Fruit fly (Drosophila melanogaster) whole organism: ENCODE data around the gene CG12024.

ENCODE experiments used
- CG8478 ChIP-seq: fragments of >200 bp; optimal IDR thresholded peaks from 2 replicates; lab custom pipeline; 2018; ENCODE audit warnings: inconsistent platforms
- EcR ChIP-seq, 2 experiments: fragments of >200 bp; optimal IDR thresholded peaks; 2 replicates each; lab custom pipeline; 2017; ENCODE audit warnings: missing biosample characterization in 2 of 2, missing genetic modification characterization in 2 of 2, missing genetic modification reagents in 2 of 2
- pan ChIP-seq: fragments of >200 bp; optimal IDR thresholded peaks from 2 replicates; lab custom pipeline; 2017
- psq ChIP-seq: fragments of >200 bp; optimal IDR thresholded peaks from 2 replicates; lab custom pipeline; 2017

- no peak for TF ChIP-seq CG8478 (lab: Kevin White, UChicago)
- no peak for TF ChIP-seq EcR (GFP tag; optimal IDR thresholded peaks at IDR 0.05; lab: Kevin White, UChicago)
- TF ChIP-seq pan (lab: Kevin White, UChicago), result no peak
- TF ChIP-seq psq (lab: Kevin White, UChicago), result no peak
These were observed 19.3 kb downstream of the CG12024 start, which contains the start of gene dre4 for dm6 chr3L:1876215-1876625.
